Worm (Caenorhabditis elegans) whole organism, L4/young adult: Measurements from ENCODE around the gene Y55F3BR.6.

Experiments
- W03F9.2 ChIP-seq: fragments of 150-350 bp; optimal IDR thresholded peaks from 2 replicates; lab custom pipeline; 2014; ENCODE audit warnings: missing biosample characterization, missing genetic modification characterization
- him-1 ChIP-seq: sonication (generic microtip); optimal IDR thresholded peaks from 2 replicates; lab custom pipeline; 2016; ENCODE audit warnings: missing genotype, missing genetic modification reagents, missing genetic modification characterization, missing compliant biosample characterization

- TF ChIP-seq him-1 (tag; lab: Kevin White, UChicago) (no peak), W03F9.2 (no peak)
Observed at ce11 chrIV:856038-856437, 14.1 kb upstream of the Y55F3BR.6 start.
